Worm (Caenorhabditis elegans): Measurements from ENCODE around the gene C42C1.9.
A peak's percentile ranks its signal among the peaks of the same experiment; 100 is the strongest.

Gene C42C1.9

DNA sequence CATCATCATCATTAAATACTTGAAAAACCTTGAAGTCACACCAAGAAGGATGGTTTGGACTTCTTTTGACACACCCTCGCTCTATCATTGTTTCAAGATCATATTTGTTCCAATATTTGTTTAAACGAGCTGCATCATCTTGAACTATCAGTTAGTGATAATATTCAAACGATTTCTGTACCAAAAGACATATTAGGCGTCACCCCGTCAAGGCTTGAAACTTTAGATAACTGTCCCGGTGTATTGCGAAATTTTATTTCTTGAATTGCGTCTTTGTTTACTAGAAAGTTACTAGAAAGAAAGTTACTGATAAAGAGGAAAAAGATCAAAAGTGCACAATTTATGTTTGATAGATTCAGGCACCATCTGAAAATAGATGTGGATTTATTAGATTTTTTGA lies 16.7 kb downstream of the C42C1.9 start (continued):
- no peak for TF ChIP-seq F49E8.2 (tag; optimal IDR thresholded peaks at IDR 0.05; ENCODE audit: borderline replicate concordance)
- TF ChIP-seq attf-4 (tag; optimal IDR thresholded peaks at IDR 0.05): no peak
- TF ChIP-seq hmg-1.1 (GFP tag; IDR thresholded peaks at IDR 0.05): no peak
- TF ChIP-seq hlh-30 (tag; optimal IDR thresholded peaks at IDR 0.05; ENCODE audit: insufficient read depth): no peak

ce11 chrIV:12307720-12308119 lies 18.5 kb downstream of the C42C1.9 start, which contains the start of gene oac-57:
TSS of gene oac-57 (minus strand) at chrIV:12307820.
- no peak for TF ChIP-seq ceh-28 (tag; optimal IDR thresholded peaks at IDR 0.05)
- TF ChIP-seq daf-8 (GFP tag; IDR thresholded peaks at IDR 0.05): no peak
- TF ChIP-seq nhr-76 (tag; optimal IDR thresholded peaks at IDR 0.05): no peak
- TF ChIP-seq mdt-29 (GFP tag; IDR thresholded peaks at IDR 0.05): no peak
- TF ChIP-seq ceh-32 (tag; optimal IDR thresholded peaks at IDR 0.05; ENCODE audit: poor library complexity): no peak

DNA sequence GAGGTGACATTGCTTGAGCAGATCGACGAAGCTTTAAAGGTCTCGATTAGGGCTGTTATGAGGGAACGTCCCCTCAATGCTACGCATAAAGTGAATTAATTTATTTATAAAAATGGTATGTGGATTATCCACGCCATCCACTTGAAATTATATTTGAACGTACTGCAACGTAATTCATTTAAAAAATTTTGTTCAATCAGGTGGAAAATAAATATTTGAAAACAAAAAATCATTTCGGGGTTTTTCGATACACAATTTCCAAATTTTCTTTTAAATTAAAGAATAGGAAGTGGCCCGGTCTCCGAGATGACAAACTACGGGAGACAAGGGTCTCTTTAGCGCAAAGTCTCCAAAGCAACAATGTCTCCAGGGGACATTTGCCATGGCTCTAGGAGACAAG lies 22.3 kb downstream of the C42C1.9 start, which contains the start of gene oac-58:
oac-58 (minus strand) TSS at position 101 of the 400 bp plus-strand sequence.
- no peak for TF ChIP-seq ama-1 (optimal IDR thresholded peaks at IDR 0.05)

DNA sequence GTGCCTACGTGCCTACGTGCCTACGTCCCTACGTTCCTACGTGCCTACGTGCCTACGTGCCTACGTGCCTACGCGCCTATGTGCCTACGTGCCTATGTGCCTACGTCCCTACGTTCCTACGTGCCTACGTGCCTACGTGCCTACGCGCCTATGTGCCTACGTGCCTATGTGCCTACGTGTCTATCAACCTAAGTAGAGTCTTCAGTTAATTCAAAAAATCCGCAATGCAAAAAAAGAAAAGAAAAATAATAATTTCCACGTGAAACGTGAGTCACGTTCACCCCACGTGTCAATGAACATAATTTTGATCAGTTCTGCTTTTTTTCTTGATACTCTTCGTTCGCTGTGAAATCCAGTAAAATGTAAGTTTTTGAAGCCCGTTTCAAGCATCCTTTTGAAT lies 37.7 kb downstream of the C42C1.9 start, which contains the start of gene F19B6.3:
F19B6.3 (plus strand) TSS at position 301 of the 400 bp plus-strand sequence.
- 0 out of 2 replicates have a peak, but pooled peaks have one; percentile 9 for TF ChIP-seq egl-43 (GFP tag; IDR thresholded peaks at IDR 0.05)

- TF ChIP-seq lin-38 (GFP tag; IDR thresholded peaks at IDR 0.05) (peak; percentile 42), dpl-1 (GFP tag; optimal IDR thresholded peaks at IDR 0.05) (peak; percentile 13), mdt-29 (GFP tag; IDR thresholded peaks at IDR 0.05) (no peak), mes-2 (tag; optimal IDR thresholded peaks at IDR 0.05; ENCODE audit: poor library complexity, severe bottlenecking) (peak; percentile 37), zag-1 (tag; optimal IDR thresholded peaks at IDR 0.05) (no peak), hlh-11 (tag; optimal IDR thresholded peaks at IDR 0.05) (no peak), ama-1 (optimal IDR thresholded peaks at IDR 0.05) (peak; percentile 29), aly-2 (tag; optimal IDR thresholded peaks at IDR 0.05) (no peak), nhr-28 (tag; optimal IDR thresholded peaks at IDR 0.05) (peak; percentile 58), unc-39 (tag; optimal IDR thresholded peaks at IDR 0.05) (no peak), nhr-111 (GFP tag; optimal IDR thresholded peaks at IDR 0.05) (no peak), mep-1 (tag; optimal IDR thresholded peaks at IDR 0.05) (peak; percentile 51), lin-13 (GFP tag; optimal IDR thresholded peaks at IDR 0.05) (no peak)
Measured at ce11 chrIV:12330840-12331359, 41.7 kb downstream of the C42C1.9 start, which contains the start of gene ufd-1. TSS of gene ufd-1 (minus strand) at chrIV:12330890.

DNA sequence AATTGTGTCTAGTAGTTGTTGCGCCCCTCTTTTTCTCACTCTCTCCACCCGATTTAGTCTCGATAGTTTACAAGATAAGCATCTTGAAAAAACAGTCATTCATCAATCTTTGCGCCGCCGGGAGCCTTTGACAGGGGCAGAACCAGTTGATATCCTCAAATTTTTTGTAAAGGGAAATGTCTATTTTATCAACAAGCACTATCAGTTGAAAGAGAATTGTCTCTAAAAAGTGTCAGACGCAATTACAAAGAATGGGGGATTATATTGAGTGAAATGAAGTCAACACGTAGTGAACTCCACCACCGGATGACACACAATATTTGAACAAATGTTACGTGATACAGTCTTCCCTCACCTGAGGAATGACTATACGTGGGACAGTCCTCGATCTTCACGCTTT lies 44.9 kb downstream of the C42C1.9 start:
- TF ChIP-seq daf-12 (tag; optimal IDR thresholded peaks at IDR 0.05) (no peak), hif-1 (tag; optimal IDR thresholded peaks at IDR 0.05) (no peak), nhr-28 (tag; optimal IDR thresholded peaks at IDR 0.05) (peak; percentile 18), R02D3.7 (tag; optimal IDR thresholded peaks at IDR 0.05) (no peak), madf-5 (GFP tag; IDR thresholded peaks at IDR 0.05) (peak in 1 of 2 experiments; percentile 61; a peak in 1 of 4 replicates), dve-1 (tag; optimal IDR thresholded peaks at IDR 0.05; ENCODE audit: insufficient read depth) (peak; percentile 17), dmd-6 (GFP tag; IDR thresholded peaks at IDR 0.05) (peak; percentile 42; the same call in 1 of the 2 replicates), nhr-6 (tag; optimal IDR thresholded peaks at IDR 0.05) (no peak)

DNA sequence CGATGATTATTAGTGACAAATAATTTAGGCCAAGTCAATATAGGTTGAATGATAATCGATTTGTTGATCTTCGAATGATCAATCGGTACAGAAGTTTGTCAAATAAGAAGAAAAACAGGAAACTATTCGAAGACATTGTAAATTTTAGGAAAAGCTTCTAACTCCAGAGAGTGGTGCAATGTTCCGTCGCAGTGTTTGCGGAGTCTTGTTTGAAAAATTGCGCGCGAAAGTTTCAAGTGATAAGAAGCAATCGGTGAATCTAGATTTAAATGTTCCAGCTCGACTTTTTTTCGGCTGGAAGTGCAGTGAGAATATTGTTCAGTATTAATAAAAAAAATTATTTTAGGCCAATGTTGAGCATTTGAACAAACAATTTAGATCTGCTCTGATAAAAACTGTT lies 45.5 kb downstream of the C42C1.9 start:
- TF ChIP-seq mes-2 (tag; optimal IDR thresholded peaks at IDR 0.05; ENCODE audit: poor library complexity, severe bottlenecking) (peak; percentile 14), daf-16 (GFP tag; optimal IDR thresholded peaks at IDR 0.05) (no peak), daf-16 (tag; optimal IDR thresholded peaks at IDR 0.05) (peak; percentile 29), zag-1 (tag; optimal IDR thresholded peaks at IDR 0.05) (no peak), dpl-1 (GFP tag; optimal IDR thresholded peaks at IDR 0.05) (peak; percentile 79), lsy-2 (tag; optimal IDR thresholded peaks at IDR 0.05) (peak in 1 of 2 experiments; percentile 15)

Data from whole organism, L4 larva.